Worm (Caenorhabditis elegans): ENCODE measurements around the gene K08C7.4.

K08C7.4 gene

ce11 chrIV:10705176-10705575 lies 24.9 kb upstream of the K08C7.4 start, which contains the start of gene R102.10:
R102.10 (plus strand) TSS chrIV:10705476.
- TF ChIP-seq nhr-129 (tag; optimal IDR thresholded peaks at IDR 0.05) (no peak), sma-3 (GFP tag; optimal IDR thresholded peaks at IDR 0.05) (no peak), ztf-4 (tag; optimal IDR thresholded peaks at IDR 0.05) (no peak), lin-39 (tag; optimal IDR thresholded peaks at IDR 0.05) (no peak), mdl-1 (tag; optimal IDR thresholded peaks at IDR 0.05) (no peak), nhr-237 (tag; optimal IDR thresholded peaks at IDR 0.05) (no peak), nhr-12 (tag; optimal IDR thresholded peaks at IDR 0.05) (no peak), unc-39 (tag; optimal IDR thresholded peaks at IDR 0.05) (no peak), blmp-1 (tag; optimal IDR thresholded peaks at IDR 0.05; ENCODE audit: insufficient read depth) (no peak), nhr-10 (tag; optimal IDR thresholded peaks at IDR 0.05) (no peak), unc-55 (GFP tag; optimal IDR thresholded peaks at IDR 0.05) (no peak), lin-13 (GFP tag; optimal IDR thresholded peaks at IDR 0.05) (no peak), C34F6.9 (tag; optimal IDR thresholded peaks at IDR 0.05) (no peak)

- TF ChIP-seq sma-9 (GFP tag; optimal IDR thresholded peaks at IDR 0.05) (peak; percentile 62), sma-9 (tag; optimal IDR thresholded peaks at IDR 0.05) (no peak), fos-1 (tag; optimal IDR thresholded peaks at IDR 0.05) (peak; percentile 12), sma-3 (GFP tag; optimal IDR thresholded peaks at IDR 0.05) (peak; percentile 28), nhr-23 (tag; optimal IDR thresholded peaks at IDR 0.05) (no peak), nhr-129 (tag; optimal IDR thresholded peaks at IDR 0.05) (peak; percentile 15), ZK546.5 (tag; optimal IDR thresholded peaks at IDR 0.05) (no peak), elt-3 (tag; optimal IDR thresholded peaks at IDR 0.05) (no peak), dmd-4 (tag; optimal IDR thresholded peaks at IDR 0.05) (no peak), unc-39 (tag; optimal IDR thresholded peaks at IDR 0.05) (no peak), R02D3.7 (tag; optimal IDR thresholded peaks at IDR 0.05) (no peak), lsy-2 (tag; optimal IDR thresholded peaks at IDR 0.05) (no peak), nhr-21 (tag; optimal IDR thresholded peaks at IDR 0.05) (peak; percentile 60)
Observed at ce11 chrIV:10701866-10702458, 21.7 kb upstream of the K08C7.4 start.

- TF ChIP-seq C34F6.9 (tag; optimal IDR thresholded peaks at IDR 0.05), result no peak
Observed at ce11 chrIV:10699660-10700059, 19.4 kb upstream of the K08C7.4 start, which contains the start of gene R102.11. R102.11 (minus strand) TSS chrIV:10699760.

- TF ChIP-seq nhr-25 (tag; optimal IDR thresholded peaks at IDR 0.05) (no peak), nhr-10 (tag; optimal IDR thresholded peaks at IDR 0.05) (no peak), nhr-237 (tag; optimal IDR thresholded peaks at IDR 0.05) (no peak), lin-13 (GFP tag; optimal IDR thresholded peaks at IDR 0.05) (no peak), gmeb-1 (tag; optimal IDR thresholded peaks at IDR 0.05) (no peak), ceh-16 (tag; optimal IDR thresholded peaks at IDR 0.05) (no peak), nhr-77 (tag; optimal IDR thresholded peaks at IDR 0.05) (no peak), blmp-1 (tag; optimal IDR thresholded peaks at IDR 0.05; ENCODE audit: insufficient read depth) (no peak), ztf-4 (tag; optimal IDR thresholded peaks at IDR 0.05) (no peak), dmd-4 (tag; optimal IDR thresholded peaks at IDR 0.05) (no peak)
Observed at ce11 chrIV:10699000-10699399, 18.7 kb upstream of the K08C7.4 start.

ce11 chrIV:10698486-10698885 lies 18.2 kb upstream of the K08C7.4 start:
- TF ChIP-seq ztf-1 (GFP tag; conservative IDR thresholded peaks at IDR 0.05) (no peak), snpc-4 (tag; optimal IDR thresholded peaks at IDR 0.05) (no peak)

ce11 chrIV:10697022-10697979 lies 17.0 kb upstream of the K08C7.4 start, which contains the start of gene allo-1:
allo-1 (minus strand) TSS chrIV:10697072.
- TF ChIP-seq sma-3 (GFP tag; optimal IDR thresholded peaks at IDR 0.05) (peak; percentile 69), crh-2 (tag; optimal IDR thresholded peaks at IDR 0.05) (peak; percentile 68), peb-1 (tag; optimal IDR thresholded peaks at IDR 0.05) (no peak), F13H6.1 (tag; optimal IDR thresholded peaks at IDR 0.05) (peak; percentile 79), Y55F3AM.14 (GFP tag; optimal IDR thresholded peaks at IDR 0.05) (no peak), skn-1 (tag; optimal IDR thresholded peaks at IDR 0.05) (peak; percentile 3), sem-4 (tag; optimal IDR thresholded peaks at IDR 0.05) (peak; percentile 33), unc-39 (tag; optimal IDR thresholded peaks at IDR 0.05) (no peak), fos-1 (tag; optimal IDR thresholded peaks at IDR 0.05) (peak; percentile 95), C34F6.9 (tag; optimal IDR thresholded peaks at IDR 0.05) (peak; percentile 86), sma-9 (GFP tag; optimal IDR thresholded peaks at IDR 0.05) (peak; percentile 92), sma-9 (tag; optimal IDR thresholded peaks at IDR 0.05) (no peak), nhr-21 (tag; optimal IDR thresholded peaks at IDR 0.05) (peak; percentile 15), R02D3.7 (tag; optimal IDR thresholded peaks at IDR 0.05) (no peak), nhr-12 (tag; optimal IDR thresholded peaks at IDR 0.05) (no peak), snpc-4 (tag; optimal IDR thresholded peaks at IDR 0.05) (no peak), alr-1 (tag; optimal IDR thresholded peaks at IDR 0.05) (no peak), mab-5 (tag; optimal IDR thresholded peaks at IDR 0.05) (peak; percentile 0), mbf-1 (tag; optimal IDR thresholded peaks at IDR 0.05) (no peak), ztf-11 (tag; optimal IDR thresholded peaks at IDR 0.05) (no peak), zag-1 (tag; optimal IDR thresholded peaks at IDR 0.05) (peak; percentile 14), nhr-129 (tag; optimal IDR thresholded peaks at IDR 0.05) (peak; percentile 96)
